Fruit fly (Drosophila melanogaster) whole organism, prepupa: ENCODE measurements around the gene CG15773.

ENCODE experiments used
- Blimp-1 ChIP-seq: fragments of 200-800 bp; sonication (Bioruptor generic); optimal IDR thresholded peaks from 3 replicates; lab custom pipeline; 2017; ENCODE audit warnings: missing biosample characterization, missing genetic modification characterization, mild to moderate bottlenecking, moderate library complexity, missing genetic modification reagents
- CG10631 ChIP-seq: fragments of 200-800 bp; sonication (Bioruptor generic); optimal IDR thresholded peaks from 2 replicates; lab custom pipeline; 2016; ENCODE audit warnings: missing biosample characterization, missing genetic modification characterization
- CG10669 ChIP-seq: fragments of 200-800 bp; sonication (Bioruptor generic); optimal IDR thresholded peaks from 3 replicates; lab custom pipeline; 2018; ENCODE audit warnings: missing biosample characterization, mild to moderate bottlenecking, missing genetic modification characterization, moderate library complexity
- CG11294 ChIP-seq: fragments of 200-800 bp; sonication (Bioruptor generic); IDR thresholded peaks from 2 replicates; pipeline ENCODE4 v1.3.6; 2022; ENCODE audit warnings: missing biosample characterization, missing genetic modification characterization
- CG11762 ChIP-seq: fragments of 200-800 bp; sonication (Bioruptor generic); optimal IDR thresholded peaks from 3 replicates; lab custom pipeline; 2016; ENCODE audit warnings: missing biosample characterization, missing genetic modification characterization; ENCODE audit not compliant: insufficient read depth
- CG11902 ChIP-seq: fragments of 200-800 bp; sonication (Bioruptor generic); optimal IDR thresholded peaks from 3 replicates; lab custom pipeline; 2016; ENCODE audit warnings: missing biosample characterization, missing genetic modification characterization
- CG1621 ChIP-seq: fragments of 200-800 bp; sonication (Bioruptor generic); optimal IDR thresholded peaks from 3 replicates; lab custom pipeline; 2018; ENCODE audit warnings: missing biosample characterization, mild to moderate bottlenecking, missing genetic modification characterization
- CG16779 ChIP-seq: fragments of 200-800 bp; sonication (Bioruptor generic); optimal IDR thresholded peaks from 3 replicates; lab custom pipeline; 2017; ENCODE audit warnings: missing biosample characterization, mild to moderate bottlenecking, missing genetic modification characterization
- CG31627 ChIP-seq: fragments of 200-800 bp; sonication (Bioruptor generic); optimal IDR thresholded peaks from 3 replicates; lab custom pipeline; 2016; ENCODE audit warnings: missing biosample characterization, missing genetic modification characterization
- CG32006 ChIP-seq: fragments of 200-800 bp; sonication (Bioruptor generic); optimal IDR thresholded peaks from 3 replicates; lab custom pipeline; 2017; ENCODE audit warnings: missing biosample characterization, mild to moderate bottlenecking, missing genetic modification characterization
- CG34406 ChIP-seq: fragments of 200-800 bp; sonication (Bioruptor generic); optimal IDR thresholded peaks from 3 replicates; lab custom pipeline; 2016; ENCODE audit warnings: missing biosample characterization, missing genetic modification characterization
- CG4318 ChIP-seq: fragments of 200-800 bp; sonication (Bioruptor generic); optimal IDR thresholded peaks from 3 replicates; lab custom pipeline; 2017; ENCODE audit warnings: missing biosample characterization, mild to moderate bottlenecking, missing genetic modification characterization
- CG6276 ChIP-seq: fragments of 200-800 bp; sonication (Bioruptor generic); optimal IDR thresholded peaks from 2 replicates; lab custom pipeline; 2017; ENCODE audit warnings: missing biosample characterization, mild to moderate bottlenecking, missing genetic modification characterization
- CG6792 ChIP-seq: fragments of 200-800 bp; sonication (Bioruptor generic); optimal IDR thresholded peaks from 3 replicates; lab custom pipeline; 2016; ENCODE audit warnings: missing biosample characterization, missing genetic modification characterization
- CG6808 ChIP-seq: fragments of 200-800 bp; sonication (Bioruptor generic); optimal IDR thresholded peaks from 3 replicates; lab custom pipeline; 2017; ENCODE audit warnings: missing biosample characterization, missing genetic modification characterization, mild to moderate bottlenecking, moderate library complexity, missing genetic modification reagents
- CG7368 ChIP-seq: fragments of 200-800 bp; sonication (Bioruptor generic); optimal IDR thresholded peaks from 3 replicates; lab custom pipeline; 2016; ENCODE audit warnings: missing biosample characterization, missing genetic modification characterization
- CG8119 ChIP-seq: fragments of 200-800 bp; sonication (Bioruptor generic); IDR thresholded peaks from 3 replicates; pipeline ENCODE4 v1.3.6; 2022; ENCODE audit warnings: missing biosample characterization, missing genetic modification characterization
- CG8319 ChIP-seq: fragments of 200-800 bp; sonication (Bioruptor generic); optimal IDR thresholded peaks from 3 replicates; lab custom pipeline; 2016; ENCODE audit warnings: missing biosample characterization, missing genetic modification characterization
- CG8632 ChIP-seq: fragments of 200-800 bp; sonication (Bioruptor generic); optimal IDR thresholded peaks from 3 replicates; lab custom pipeline; 2016; ENCODE audit warnings: missing biosample characterization, missing genetic modification characterization
- CG9139 ChIP-seq: fragments of 200-800 bp; sonication (Bioruptor generic); optimal IDR thresholded peaks from 3 replicates; lab custom pipeline; 2017; ENCODE audit warnings: missing biosample characterization, mild to moderate bottlenecking, missing genetic modification characterization
- Eip75B ChIP-seq: fragments of 200-800 bp; sonication (Bioruptor generic); optimal IDR thresholded peaks from 3 replicates; lab custom pipeline; 2016; ENCODE audit warnings: missing biosample characterization, missing genetic modification characterization
- Eip78C ChIP-seq: fragments of 200-800 bp; sonication (Bioruptor generic); peaks from one replicate; lab custom pipeline; 2016; ENCODE audit warnings: missing biosample characterization, missing genetic modification characterization
- Eip93F ChIP-seq: fragments of 200-800 bp; sonication (Bioruptor generic); optimal IDR thresholded peaks from 2 replicates; lab custom pipeline; 2016; ENCODE audit warnings: missing biosample characterization, mild to moderate bottlenecking, missing genetic modification characterization
- Ets21C ChIP-seq: fragments of 200-800 bp; sonication (Bioruptor generic); optimal IDR thresholded peaks from 3 replicates; lab custom pipeline; 2016; ENCODE audit warnings: missing biosample characterization, missing genetic modification characterization
- Gug ChIP-seq: fragments of 200-800 bp; sonication (Bioruptor generic); IDR thresholded peaks from 2 replicates; pipeline ENCODE4 v1.3.6; 2022; ENCODE audit warnings: missing biosample characterization, missing genetic modification characterization
- Hr38 ChIP-seq: sonication (Bioruptor generic); optimal IDR thresholded peaks from 2 replicates; lab custom pipeline; 2016; ENCODE audit warnings: missing biosample characterization, missing genetic modification characterization
- Hr4 ChIP-seq: fragments of 200-800 bp; sonication (Bioruptor generic); optimal IDR thresholded peaks from 3 replicates; lab custom pipeline; 2016; ENCODE audit warnings: missing biosample characterization, missing genetic modification characterization
- Lpt ChIP-seq: fragments of 200-800 bp; sonication (Bioruptor generic); optimal IDR thresholded peaks from 3 replicates; lab custom pipeline; 2016; ENCODE audit warnings: missing biosample characterization, missing genetic modification characterization
- Met ChIP-seq: fragments of 200-800 bp; sonication (Bioruptor generic); optimal IDR thresholded peaks from 3 replicates; lab custom pipeline; 2016; ENCODE audit warnings: missing biosample characterization, missing genetic modification characterization
- OdsH ChIP-seq: fragments of 200-800 bp; sonication (Bioruptor generic); optimal IDR thresholded peaks from 3 replicates; lab custom pipeline; 2016; ENCODE audit warnings: missing biosample characterization, missing genetic modification characterization
- Sox102F ChIP-seq: fragments of 200-800 bp; sonication (Bioruptor generic); optimal IDR thresholded peaks from 2 replicates; lab custom pipeline; 2016; ENCODE audit warnings: missing biosample characterization, mild to moderate bottlenecking, missing genetic modification characterization
- Sox15 ChIP-seq: fragments of 200-800 bp; sonication (Bioruptor generic); optimal IDR thresholded peaks from 3 replicates; lab custom pipeline; 2016; ENCODE audit warnings: missing biosample characterization, missing genetic modification characterization
- cyc ChIP-seq: fragments of 200-800 bp; sonication (Bioruptor generic); optimal IDR thresholded peaks from 3 replicates; lab custom pipeline; 2016; ENCODE audit warnings: missing biosample characterization, missing genetic modification characterization
- dac ChIP-seq: fragments of 200-800 bp; sonication (Bioruptor generic); optimal IDR thresholded peaks from 2 replicates; lab custom pipeline; 2017; ENCODE audit warnings: missing biosample characterization, mild to moderate bottlenecking, missing genetic modification characterization
- eg ChIP-seq: fragments of 200-800 bp; sonication (Bioruptor generic); IDR thresholded peaks from 3 replicates; pipeline ENCODE4 v1.3.6; 2022; ENCODE audit warnings: missing biosample characterization, missing genetic modification characterization
- esn ChIP-seq: fragments of 200-800 bp; sonication (Bioruptor generic); optimal IDR thresholded peaks from 2 replicates; lab custom pipeline; 2016; ENCODE audit warnings: missing biosample characterization, mild to moderate bottlenecking, missing genetic modification characterization, moderate library complexity
- fd59A ChIP-seq: fragments of 200-800 bp; sonication (Bioruptor generic); optimal IDR thresholded peaks from 2 replicates; lab custom pipeline; 2017; ENCODE audit warnings: missing biosample characterization, mild to moderate bottlenecking, missing genetic modification characterization, missing genetic modification reagents
- fd85E ChIP-seq: fragments of 200-800 bp; sonication (Bioruptor generic); optimal IDR thresholded peaks from 3 replicates; lab custom pipeline; 2016; ENCODE audit warnings: missing biosample characterization, missing genetic modification characterization
- fkh ChIP-seq: fragments of 200-800 bp; sonication (Bioruptor generic); optimal IDR thresholded peaks from 3 replicates; lab custom pipeline; 2017; ENCODE audit warnings: missing biosample characterization, mild to moderate bottlenecking, missing genetic modification characterization, moderate library complexity
- lz ChIP-seq: fragments of 200-800 bp; sonication (Bioruptor generic); optimal IDR thresholded peaks from 3 replicates; lab custom pipeline; 2016; ENCODE audit warnings: missing biosample characterization, missing genetic modification characterization
- net ChIP-seq: fragments of 200-800 bp; sonication (Bioruptor generic); optimal IDR thresholded peaks from 3 replicates; lab custom pipeline; 2016; ENCODE audit warnings: missing biosample characterization, missing genetic modification characterization
- pdm3 ChIP-seq: fragments of 200-800 bp; sonication (Bioruptor generic); optimal IDR thresholded peaks from 3 replicates; lab custom pipeline; 2016; ENCODE audit warnings: missing biosample characterization, missing genetic modification characterization
- salr ChIP-seq, 2 experiments: fragments of 200-800 bp; sonication (Bioruptor generic); optimal IDR thresholded peaks; 3 replicates each; lab custom pipeline; 2016 to 2018; ENCODE audit warnings: missing biosample characterization in 2 of 2, missing genetic modification characterization in 2 of 2, mild to moderate bottlenecking in 1 of 2
- topi ChIP-seq: fragments of 200-800 bp; sonication (Bioruptor generic); optimal IDR thresholded peaks from 3 replicates; lab custom pipeline; 2016; ENCODE audit warnings: missing biosample characterization, missing genetic modification characterization

Gene CG15773

DNA sequence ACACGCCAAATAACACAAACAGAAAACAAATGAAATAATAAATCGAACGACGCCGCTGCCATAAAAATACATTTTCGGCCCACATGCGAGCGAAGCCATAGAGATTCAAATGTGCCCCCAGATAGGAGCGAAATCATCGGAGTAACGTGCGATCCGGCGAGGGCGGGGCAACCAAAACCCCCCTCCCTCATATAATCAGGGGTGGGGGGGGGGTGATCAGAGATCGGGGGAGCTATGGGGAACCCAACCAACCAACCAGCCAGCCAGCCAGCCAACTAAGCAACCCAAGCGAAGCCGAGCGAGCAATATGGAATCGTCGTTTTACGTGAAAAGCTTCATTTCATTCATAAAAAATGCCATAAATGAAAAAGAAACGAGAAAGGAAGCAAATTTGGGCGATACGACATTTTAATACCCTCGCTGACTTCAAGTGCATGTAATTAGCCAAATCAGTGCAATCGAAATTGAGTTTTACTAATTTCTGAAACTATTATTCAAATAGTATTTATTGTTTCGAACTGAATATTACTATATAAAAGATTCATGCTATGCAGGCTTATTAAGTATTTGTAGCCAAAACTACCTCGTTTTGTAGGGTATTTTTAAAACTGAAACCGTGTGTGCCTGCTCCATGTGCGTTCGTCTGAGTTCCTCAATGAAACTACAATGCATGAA, 32.6 kb upstream of the CG15773 start (continued):
- TF ChIP-seq Hr4 (GFP tag; lab: Kevin White, UChicago) (peak; percentile 75), OdsH (GFP tag; lab: Kevin White, UChicago) (peak; percentile 70), CG11762 (GFP tag; lab: Kevin White, UChicago) (peak; percentile 41), CG6808 (GFP tag; lab: Kevin White, UChicago) (peak; percentile 44), fd59A (GFP tag; lab: Kevin White, UChicago) (peak; percentile 14), CG11294 (GFP tag; lab: Robert Waterston, UW) (no peak), fkh (GFP tag; lab: Kevin White, UChicago) (no peak), Hr38 (GFP tag; lab: Kevin White, UChicago) (no peak), CG6792 (GFP tag; lab: Kevin White, UChicago) (peak; percentile 70), Lpt (GFP tag; lab: Kevin White, UChicago) (peak; percentile 53), CG9139 (GFP tag; lab: Kevin White, UChicago) (no peak), Eip75B (peak; percentile 69), pdm3 (GFP tag; lab: Kevin White, UChicago) (peak; percentile 81), net (peak; percentile 35), esn (GFP tag; lab: Kevin White, UChicago) (peak; percentile 71), eg (GFP tag; lab: Robert Waterston, UW) (peak; percentile 49; the same call in 1 of the 3 replicates), lz (GFP tag; lab: Kevin White, UChicago) (peak; percentile 61), CG11902 (peak; percentile 24), topi (GFP tag; lab: Kevin White, UChicago) (peak; percentile 74), salr (GFP tag; optimal IDR thresholded peaks at IDR 0.05; lab: Kevin White, UChicago) (peak; percentile 32 to 43), CG10669 (GFP tag; lab: Kevin White, UChicago) (peak; percentile 64), CG16779 (peak; percentile 37), CG4318 (GFP tag; lab: Kevin White, UChicago) (peak; percentile 53), Eip78C (GFP tag; lab: Kevin White, UChicago) (peak; percentile 93)

DNA sequence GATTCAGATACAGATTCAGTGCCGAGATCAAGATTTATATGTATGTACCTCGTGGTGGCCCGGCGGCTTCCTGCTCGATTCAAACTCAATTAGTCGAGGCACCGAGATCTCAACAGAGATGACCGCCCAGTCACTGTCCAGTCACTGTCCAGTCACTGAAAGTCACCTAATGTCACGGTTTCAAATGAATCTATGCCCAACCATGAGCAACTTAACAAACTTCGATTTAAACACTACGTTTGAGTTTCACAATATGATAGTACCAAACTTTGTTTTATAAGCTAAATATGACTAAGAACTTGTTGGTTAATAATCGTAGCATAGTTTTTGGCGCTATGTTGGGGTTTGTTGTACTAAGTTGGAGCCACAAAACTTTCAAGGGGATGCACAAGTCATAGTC, 27.4 kb upstream of the CG15773 start:
- TF ChIP-seq Sox102F (GFP tag; lab: Kevin White, UChicago) (no peak), CG4318 (GFP tag; lab: Kevin White, UChicago) (no peak), CG31627 (GFP tag; lab: Kevin White, UChicago) (no peak), Met (GFP tag; lab: Kevin White, UChicago) (no peak), CG6808 (GFP tag; lab: Kevin White, UChicago) (no peak)
- TF ChIP-seq, all 60 proteins: peak for 0

DNA sequence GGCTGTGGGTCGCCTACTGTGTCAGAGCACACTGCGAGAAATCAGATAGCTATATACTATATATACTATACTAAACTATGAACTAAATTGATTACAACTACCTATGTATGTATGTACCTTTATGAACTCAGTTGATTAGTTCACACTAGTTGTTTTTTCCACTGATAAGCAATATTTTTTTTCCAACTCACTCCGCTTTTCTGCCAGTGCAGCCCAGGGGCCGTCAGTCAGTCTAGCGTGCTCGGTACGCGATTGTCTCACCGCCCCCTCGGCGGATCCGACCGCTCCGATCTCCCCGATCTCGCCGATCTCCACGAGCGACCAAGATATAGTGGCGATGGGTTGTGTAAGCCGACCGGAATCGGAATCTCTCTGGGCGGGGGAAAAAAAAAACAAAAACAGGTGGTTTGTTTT, 26.6 kb upstream of the CG15773 start:
- peak; percentile 91 for TF ChIP-seq CG11294 (GFP tag; lab: Robert Waterston, UW)
- TF ChIP-seq Sox15 (GFP tag; lab: Kevin White, UChicago): peak; percentile 2
- TF ChIP-seq CG31627 (GFP tag; lab: Kevin White, UChicago): no peak
- TF ChIP-seq CG6792 (GFP tag; lab: Kevin White, UChicago): peak; percentile 49
- TF ChIP-seq CG8119 (GFP tag; lab: Robert Waterston, UW): peak; percentile 86
- peak; percentile 81 for TF ChIP-seq CG16779
- peak; percentile 4 for TF ChIP-seq cyc (GFP tag; lab: Kevin White, UChicago)
- TF ChIP-seq Eip93F (GFP tag; lab: Kevin White, UChicago): no peak
- TF ChIP-seq Blimp-1: no peak
- peak; percentile 29 for TF ChIP-seq lz (GFP tag; lab: Kevin White, UChicago)
- TF ChIP-seq Eip78C (GFP tag; lab: Kevin White, UChicago): peak; percentile 88
- TF ChIP-seq CG8319 (GFP tag; lab: Kevin White, UChicago): no peak
- no peak for TF ChIP-seq Ets21C (GFP tag; lab: Kevin White, UChicago)
- TF ChIP-seq CG6276 (GFP tag; lab: Kevin White, UChicago): peak; percentile 84
- peak; percentile 74 for TF ChIP-seq CG6808 (GFP tag; lab: Kevin White, UChicago)
- no peak for TF ChIP-seq fd85E (GFP tag; lab: Kevin White, UChicago)
- peak; percentile 55 for TF ChIP-seq CG1621
- peak; percentile 25 for TF ChIP-seq CG8632 (GFP tag; lab: Kevin White, UChicago)
- peak; percentile 12 for TF ChIP-seq CG34406 (GFP tag; lab: Kevin White, UChicago)
- TF ChIP-seq CG7368 (GFP tag; lab: Kevin White, UChicago): peak; percentile 38
- peak; percentile 70 for TF ChIP-seq dac
- TF ChIP-seq topi (GFP tag; lab: Kevin White, UChicago): peak; percentile 33
- TF ChIP-seq CG32006 (GFP tag; lab: Kevin White, UChicago): peak; percentile 83
- peak; percentile 20 for TF ChIP-seq fd59A (GFP tag; lab: Kevin White, UChicago)
- peak; percentile 61 for TF ChIP-seq CG10631 (GFP tag; lab: Kevin White, UChicago)
- TF ChIP-seq CG10669 (GFP tag; lab: Kevin White, UChicago): peak; percentile 76
- TF ChIP-seq Gug (GFP tag; lab: Robert Waterston, UW): peak; percentile 90
- TF ChIP-seq OdsH (GFP tag; lab: Kevin White, UChicago): peak; percentile 51
- TF ChIP-seq CG11762 (GFP tag; lab: Kevin White, UChicago): peak; percentile 59
- TF ChIP-seq Hr38 (GFP tag; lab: Kevin White, UChicago): no peak
